Worm (Caenorhabditis elegans): ENCODE results near the gene srg-21.

DNA sequence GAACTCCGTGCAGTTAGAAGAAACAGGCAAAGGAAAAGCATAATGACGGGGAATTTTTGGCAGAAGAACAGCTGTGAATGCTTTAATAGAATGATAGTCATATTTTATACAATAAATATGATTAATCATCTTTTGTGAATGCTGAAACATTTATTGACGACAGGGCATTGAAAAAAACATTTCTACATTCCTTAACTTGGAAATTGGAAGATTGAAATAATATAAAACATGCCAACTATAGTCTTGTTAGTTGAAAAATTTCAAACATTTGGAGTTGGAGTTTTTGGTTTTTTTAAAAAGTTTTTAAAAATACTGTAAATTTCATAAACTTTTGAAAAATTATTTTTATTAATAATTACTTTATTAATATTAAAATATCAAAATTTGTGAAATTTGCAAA, 5.7 kb upstream of the srg-21 start, which contains the start of gene Y25C1A.14:
- no peak for TF ChIP-seq zag-1 (tag; optimal IDR thresholded peaks at IDR 0.05)
- no peak for TF ChIP-seq nhr-23 (tag; optimal IDR thresholded peaks at IDR 0.05)
- TF ChIP-seq nhr-11 (tag; optimal IDR thresholded peaks at IDR 0.05): no peak
- no peak for TF ChIP-seq elt-1 (tag; optimal IDR thresholded peaks at IDR 0.05)

Measured in whole organism, L3 larva.